Fruit fly (Drosophila melanogaster) whole organism, wandering third instar larva: ENCODE data around the gene Reph.

Experiments
- Abd-B ChIP-seq: fragments of >200 bp; optimal IDR thresholded peaks from 2 replicates; lab custom pipeline; 2017; ENCODE audit warnings: missing biosample characterization, missing genetic modification characterization
- CG32264 ChIP-seq: fragments of 200-800 bp; sonication (Bioruptor generic); optimal IDR thresholded peaks from 2 replicates; lab custom pipeline; 2016; ENCODE audit warnings: missing biosample characterization, missing genetic modification characterization
- CG9705 ChIP-seq: fragments of 200-800 bp; sonication (Bioruptor generic); optimal IDR thresholded peaks from 2 replicates; lab custom pipeline; 2018; ENCODE audit warnings: missing biosample characterization, mild to moderate bottlenecking, missing genetic modification characterization
- CrebA ChIP-seq: fragments of 200-800 bp; sonication (Bioruptor generic); optimal IDR thresholded peaks from 2 replicates; lab custom pipeline; 2016; ENCODE audit warnings: missing biosample characterization, mild to moderate bottlenecking, missing genetic modification characterization, borderline replicate concordance
- Dfd ChIP-seq: fragments of >200 bp; optimal IDR thresholded peaks from 2 replicates; lab custom pipeline; 2017; ENCODE audit warnings: missing biosample characterization, missing genetic modification characterization
- Dif ChIP-seq: fragments of 200-275, 200-300 bp; sonication (Bioruptor generic); optimal IDR thresholded peaks from 2 replicates; lab custom pipeline; 2018; ENCODE audit warnings: missing biosample characterization, missing genetic modification characterization; ENCODE audit not compliant: partially characterized antibody
- GATAd ChIP-seq: sonication (Bioruptor generic); optimal IDR thresholded peaks from 2 replicates; lab custom pipeline; 2016; ENCODE audit warnings: missing biosample characterization, missing genetic modification characterization
- HLH106 ChIP-seq: fragments of 200-800 bp; optimal IDR thresholded peaks from 3 replicates; lab custom pipeline; 2019; ENCODE audit warnings: missing biosample characterization, mild to moderate bottlenecking, missing genetic modification characterization, moderate library complexity
- Hnf4 ChIP-seq: fragments of 200-800 bp; sonication (Bioruptor generic); optimal IDR thresholded peaks from 2 replicates; lab custom pipeline; 2016; ENCODE audit warnings: missing biosample characterization, mild to moderate bottlenecking, missing genetic modification characterization
- Hr78 ChIP-seq: fragments of >200 bp; optimal IDR thresholded peaks from 2 replicates; lab custom pipeline; 2017; ENCODE audit warnings: missing biosample characterization, missing genetic modification characterization
- Hr83 ChIP-seq: fragments of 200-300 bp; sonication (Bioruptor generic); optimal IDR thresholded peaks from 2 replicates; lab custom pipeline; 2016; ENCODE audit warnings: missing biosample characterization, mild to moderate bottlenecking, missing genetic modification characterization, moderate library complexity; ENCODE audit not compliant: poor library complexity, severe bottlenecking
- Jra ChIP-seq: sonication (Bioruptor generic); optimal IDR thresholded peaks from 2 replicates; lab custom pipeline; 2016; ENCODE audit warnings: missing biosample characterization, missing genetic modification characterization
- Mio ChIP-seq: sonication (Bioruptor generic); optimal IDR thresholded peaks from 2 replicates; lab custom pipeline; 2016; ENCODE audit warnings: missing biosample characterization, missing genetic modification characterization
- Myc ChIP-seq: fragments of >200 bp; optimal IDR thresholded peaks from 2 replicates; lab custom pipeline; 2017
- N ChIP-seq: fragments of >200 bp; optimal IDR thresholded peaks from 2 replicates; lab custom pipeline; 2018; ENCODE audit warnings: missing biosample characterization, missing external identifiers, missing genetic modification characterization
- OdsH ChIP-seq: fragments of 200-800 bp; sonication (Bioruptor generic); optimal IDR thresholded peaks from 2 replicates; lab custom pipeline; 2016; ENCODE audit warnings: missing biosample characterization, mild to moderate bottlenecking, missing genetic modification characterization
- Rel ChIP-seq, 2 experiments: fragments of 200-800 bp; sonication (Bioruptor generic) in 1 of 2; optimal IDR thresholded peaks; 2 replicates in 1 of 2; 3 replicates in 1 of 2; lab custom pipeline; 2016 to 2019; ENCODE audit warnings: mild to moderate bottlenecking in 2 of 2, missing biosample characterization in 2 of 2, missing genetic modification characterization in 2 of 2, moderate library complexity in 1 of 2
- Sp1 ChIP-seq: fragments of 200-800 bp; sonication (Bioruptor generic); optimal IDR thresholded peaks from 3 replicates; lab custom pipeline; 2019; ENCODE audit warnings: missing biosample characterization, mild to moderate bottlenecking, missing genetic modification characterization, moderate library complexity
- Vsx2 ChIP-seq: fragments of 200-300, 225-300 bp; sonication (Bioruptor generic); optimal IDR thresholded peaks from 2 replicates; lab custom pipeline; 2018; ENCODE audit warnings: missing biosample characterization, missing genetic modification characterization; ENCODE audit not compliant: partially characterized antibody
- br ChIP-seq: fragments of 200-800 bp; sonication (Bioruptor generic); optimal IDR thresholded peaks from 2 replicates; lab custom pipeline; 2016; ENCODE audit warnings: missing biosample characterization, missing genetic modification characterization
- brk ChIP-seq: fragments of 200-800 bp; sonication (Bioruptor generic); optimal IDR thresholded peaks from 2 replicates; lab custom pipeline; 2016; ENCODE audit warnings: missing biosample characterization, mild to moderate bottlenecking, missing genetic modification characterization
- dl ChIP-seq, 2 experiments: fragments of 175-275, 200-275 bp in 1 of 2; fragments of 200-275 bp in 1 of 2; sonication (Bioruptor generic); optimal IDR thresholded peaks; lab custom pipeline; 2018; ENCODE audit warnings: mild to moderate bottlenecking in 2 of 2, missing biosample characterization in 2 of 2, missing genetic modification characterization in 2 of 2, moderate library complexity in 2 of 2; ENCODE audit not compliant: partially characterized antibody in 2 of 2, insufficient read depth in 1 of 2
- dmrt93B ChIP-seq: fragments of 200-800 bp; sonication (Bioruptor generic); optimal IDR thresholded peaks from 2 replicates; lab custom pipeline; 2018; ENCODE audit warnings: missing biosample characterization, mild to moderate bottlenecking, missing genetic modification characterization
- dsf ChIP-seq: sonication (Bioruptor generic); optimal IDR thresholded peaks from 2 replicates; lab custom pipeline; 2016; ENCODE audit warnings: missing biosample characterization, missing genetic modification characterization, borderline replicate concordance
- ey ChIP-seq: fragments of 200-800 bp; sonication (Bioruptor generic); optimal IDR thresholded peaks from 2 replicates; lab custom pipeline; 2016; ENCODE audit warnings: missing biosample characterization, missing genetic modification characterization
- foxo ChIP-seq, 2 experiments: fragments of 200-800 bp; sonication (Bioruptor generic); optimal IDR thresholded peaks; 2 replicates in 1 of 2; 3 replicates in 1 of 2; lab custom pipeline; 2016 to 2017; ENCODE audit warnings: missing biosample characterization in 2 of 2, missing genetic modification characterization in 2 of 2
- fru ChIP-seq: fragments of 200-800 bp; sonication (Bioruptor generic); optimal IDR thresholded peaks from 3 replicates; lab custom pipeline; 2016; ENCODE audit warnings: missing biosample characterization, mild to moderate bottlenecking, missing genetic modification characterization
- h ChIP-seq: fragments of 200-800 bp; sonication (Bioruptor generic); optimal IDR thresholded peaks from 3 replicates; lab custom pipeline; 2016; ENCODE audit warnings: missing biosample characterization, mild to moderate bottlenecking, missing genetic modification characterization
- jim ChIP-seq: fragments of 175-275, 200-325 bp; sonication (Bioruptor generic); optimal IDR thresholded peaks from 2 replicates; lab custom pipeline; 2016; ENCODE audit warnings: missing biosample characterization, mild to moderate bottlenecking, missing genetic modification characterization
- lola ChIP-seq: fragments of >200 bp; optimal IDR thresholded peaks from 2 replicates; lab custom pipeline; 2017; ENCODE audit warnings: missing biosample characterization, missing genetic modification characterization
- pan ChIP-seq: fragments of >200 bp; optimal IDR thresholded peaks from 2 replicates; lab custom pipeline; 2017
- psq ChIP-seq: fragments of 200-800 bp; sonication (Bioruptor generic); optimal IDR thresholded peaks from 3 replicates; lab custom pipeline; 2017; ENCODE audit warnings: missing biosample characterization, mild to moderate bottlenecking, missing genetic modification characterization, moderate library complexity
- rgr ChIP-seq: fragments of 200-800 bp; sonication (Bioruptor generic); optimal IDR thresholded peaks from 3 replicates; lab custom pipeline; 2016; ENCODE audit warnings: missing biosample characterization, mild to moderate bottlenecking, missing genetic modification characterization
- sage ChIP-seq: fragments of 200-800 bp; sonication (Bioruptor generic); optimal IDR thresholded peaks from 2 replicates; lab custom pipeline; 2016; ENCODE audit warnings: missing biosample characterization, mild to moderate bottlenecking, missing genetic modification characterization
- sv ChIP-seq: fragments of 200-800 bp; sonication (Bioruptor generic); optimal IDR thresholded peaks from 3 replicates; lab custom pipeline; 2016; ENCODE audit warnings: missing biosample characterization, missing genetic modification characterization
- tai ChIP-seq: sonication (Bioruptor generic); optimal IDR thresholded peaks from 2 replicates; lab custom pipeline; 2016; ENCODE audit warnings: missing biosample characterization, missing genetic modification characterization
- usp ChIP-seq: fragments of >200 bp; optimal IDR thresholded peaks from 2 replicates; lab custom pipeline; 2017; ENCODE audit warnings: missing biosample characterization, missing genetic modification characterization
- woc ChIP-seq: sonication (Bioruptor generic); optimal IDR thresholded peaks from 2 replicates; lab custom pipeline; 2016; ENCODE audit warnings: missing biosample characterization, mild to moderate bottlenecking, missing genetic modification characterization

The Reph gene

DNA sequence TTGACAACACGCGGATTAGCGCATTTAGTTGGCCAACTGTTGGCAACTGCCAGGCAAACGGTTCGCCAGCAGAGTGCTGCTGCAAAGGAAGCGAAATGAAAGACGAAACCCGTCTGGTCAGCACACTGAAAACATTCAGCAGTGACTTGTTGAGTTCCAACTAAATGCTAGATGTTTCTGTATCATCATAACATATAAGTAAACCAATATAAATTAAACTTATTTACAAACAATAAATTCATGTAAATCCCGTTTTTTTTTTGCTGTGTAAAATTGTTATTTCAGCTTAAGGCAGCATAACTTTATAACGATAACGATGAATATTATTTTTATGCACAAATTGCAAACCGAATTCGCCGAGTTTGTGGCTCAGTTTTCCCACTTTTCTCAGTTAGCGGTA is 54.8 kb downstream of the Reph start:
- TF ChIP-seq h (GFP tag; lab: Kevin White, UChicago), result peak; percentile 59
- TF ChIP-seq sage (GFP tag; lab: Kevin White, UChicago), result peak; percentile 10
- no peak for TF ChIP-seq Hr78 (GFP tag; lab: Kevin White, UChicago)
- no peak for TF ChIP-seq Dif (GFP tag; lab: Kevin White, UChicago)
- TF ChIP-seq woc (GFP tag; lab: Kevin White, UChicago), result no peak
- no peak for TF ChIP-seq Hr83 (GFP tag; lab: Kevin White, UChicago)
- TF ChIP-seq fru (GFP tag; lab: Kevin White, UChicago), result peak; percentile 53
- TF ChIP-seq pan (lab: Kevin White, UChicago), result no peak
- no peak for TF ChIP-seq CG9705 (GFP tag; lab: Kevin White, UChicago)
- no peak for TF ChIP-seq Rel (GFP tag; optimal IDR thresholded peaks at IDR 0.05; lab: Kevin White, UChicago)
- TF ChIP-seq Rel (tag; optimal IDR thresholded peaks at IDR 0.05; lab: Kevin White, UChicago), result no peak
- peak; percentile 29 for TF ChIP-seq tai
- no peak for TF ChIP-seq jim
- peak; percentile 14 for TF ChIP-seq HLH106 (tag; lab: Kevin White, UChicago)
- TF ChIP-seq dl (GFP tag; optimal IDR thresholded peaks at IDR 0.05; lab: Kevin White, UChicago; ENCODE audit: insufficient read depth in 1 of 2, partially characterized antibody in 2 of 2), result no peak
- TF ChIP-seq ey (GFP tag; lab: Kevin White, UChicago), result peak; percentile 45
- no peak for TF ChIP-seq dmrt93B (GFP tag; lab: Kevin White, UChicago)
- no peak for TF ChIP-seq brk (GFP tag; lab: Kevin White, UChicago)
- TF ChIP-seq CrebA (GFP tag; lab: Kevin White, UChicago), result no peak
- TF ChIP-seq rgr (GFP tag; lab: Kevin White, UChicago), result peak; percentile 49
- TF ChIP-seq sv, result no peak
- TF ChIP-seq GATAd (GFP tag; lab: Kevin White, UChicago), result no peak
- peak in 1 of 2 experiments; percentile 50 for TF ChIP-seq foxo (GFP tag; optimal IDR thresholded peaks at IDR 0.05; lab: Kevin White, UChicago)
- TF ChIP-seq Vsx2 (GFP tag; lab: Kevin White, UChicago), result no peak
- peak; percentile 34 for TF ChIP-seq Sp1 (GFP tag; lab: Kevin White, UChicago)
- TF ChIP-seq OdsH, result peak; percentile 38
- TF ChIP-seq dsf, result no peak
- TF ChIP-seq Dfd (GFP tag; lab: Kevin White, UChicago), result no peak
- no peak for TF ChIP-seq lola (GFP tag; lab: Kevin White, UChicago)
- TF ChIP-seq Abd-B (GFP tag; lab: Kevin White, UChicago), result no peak
- no peak for TF ChIP-seq N
- no peak for TF ChIP-seq Jra (GFP tag; lab: Kevin White, UChicago)
- peak; percentile 20 for TF ChIP-seq Hnf4
- peak; percentile 4 for TF ChIP-seq br
- TF ChIP-seq psq, result peak; percentile 22
- no peak for TF ChIP-seq Mio (GFP tag; lab: Kevin White, UChicago)
- no peak for TF ChIP-seq usp (GFP tag; lab: Kevin White, UChicago)
- no peak for TF ChIP-seq CG32264 (GFP tag; lab: Kevin White, UChicago)
- TF ChIP-seq Myc (lab: Kevin White, UChicago), result no peak
